Worm (Caenorhabditis elegans): Measurements from ENCODE around the gene Y39B6A.25.
A peak's percentile ranks its signal among the peaks of the same experiment; 100 is the strongest.

Y39B6A.25 gene

ce11 chrV:19051425-19051824 lies 25.2 kb downstream of the Y39B6A.25 start (continued):
- TF ChIP-seq snpc-1.2 (GFP tag; IDR thresholded peaks at IDR 0.05) (no peak), nhr-11 (tag; optimal IDR thresholded peaks at IDR 0.05) (no peak), egl-27 (tag; optimal IDR thresholded peaks at IDR 0.05) (no peak), zip-2 (tag; optimal IDR thresholded peaks at IDR 0.05) (no peak), ceh-62 (tag; optimal IDR thresholded peaks at IDR 0.05) (no peak), sdz-12 (GFP tag; optimal IDR thresholded peaks at IDR 0.05) (no peak), fkh-10 (GFP tag; optimal IDR thresholded peaks at IDR 0.05) (no peak), hlh-11 (tag; optimal IDR thresholded peaks at IDR 0.05) (peak; percentile 58), daf-19 (GFP tag; conservative IDR thresholded peaks at IDR 0.05) (no peak), T26A8.4 (GFP tag; IDR thresholded peaks at IDR 0.05) (no peak), tag-97 (GFP tag; IDR thresholded peaks at IDR 0.05) (no peak), rbr-2 (tag; optimal IDR thresholded peaks at IDR 0.05) (no peak), mdl-1 (tag; optimal IDR thresholded peaks at IDR 0.05) (no peak), zfp-3 (GFP tag; conservative IDR thresholded peaks at IDR 0.05) (no peak), F49E8.2 (tag; optimal IDR thresholded peaks at IDR 0.05; ENCODE audit: borderline replicate concordance) (no peak), vab-7 (GFP tag; IDR thresholded peaks at IDR 0.05) (no peak), madf-5 (GFP tag; IDR thresholded peaks at IDR 0.05) (no peak), lsy-2 (tag; optimal IDR thresholded peaks at IDR 0.05) (peak in 1 of 2 experiments; percentile 40)

ce11 chrV:19053281-19053680 lies 27.0 kb downstream of the Y39B6A.25 start:
- no peak for TF ChIP-seq egl-43 (GFP tag; IDR thresholded peaks at IDR 0.05)
- peak; percentile 27 for TF ChIP-seq pqm-1 (tag; optimal IDR thresholded peaks at IDR 0.05)
- no peak for TF ChIP-seq ceh-32 (tag; optimal IDR thresholded peaks at IDR 0.05; ENCODE audit: poor library complexity)
- TF ChIP-seq hif-1 (tag; optimal IDR thresholded peaks at IDR 0.05) = no peak
- TF ChIP-seq zip-2 (tag; optimal IDR thresholded peaks at IDR 0.05) = no peak
- peak; percentile 77 for TF ChIP-seq mdt-29 (GFP tag; IDR thresholded peaks at IDR 0.05)
- TF ChIP-seq lin-1 (GFP tag; IDR thresholded peaks at IDR 0.05) = 0 out of 2 replicates have a peak, but pooled peaks have one; percentile 22
- no peak for TF ChIP-seq madf-5 (GFP tag; IDR thresholded peaks at IDR 0.05)
- TF ChIP-seq fkh-10 (GFP tag; optimal IDR thresholded peaks at IDR 0.05) = no peak
- no peak for TF ChIP-seq attf-4 (tag; optimal IDR thresholded peaks at IDR 0.05)
- TF ChIP-seq hlh-30 (tag; optimal IDR thresholded peaks at IDR 0.05; ENCODE audit: insufficient read depth) = peak; percentile 55
- peak; percentile 72 for TF ChIP-seq php-3 (GFP tag; IDR thresholded peaks at IDR 0.05)
- no peak for TF ChIP-seq gei-8 (GFP tag; optimal IDR thresholded peaks at IDR 0.05)
- no peak for TF ChIP-seq nhr-111 (GFP tag; optimal IDR thresholded peaks at IDR 0.05)
- TF ChIP-seq mdl-1 (tag; optimal IDR thresholded peaks at IDR 0.05) = no peak
- no peak for TF ChIP-seq nhr-237 (tag; optimal IDR thresholded peaks at IDR 0.05)
- peak; percentile 80 for TF ChIP-seq nhr-77 (tag; optimal IDR thresholded peaks at IDR 0.05)
- TF ChIP-seq ctbp-1 (GFP tag; IDR thresholded peaks at IDR 0.05) = no peak
- TF ChIP-seq dmd-9 (GFP tag; IDR thresholded peaks at IDR 0.05) = no peak
- TF ChIP-seq dmd-8 (GFP tag; IDR thresholded peaks at IDR 0.05) = no peak
- no peak for TF ChIP-seq dpl-1 (GFP tag; optimal IDR thresholded peaks at IDR 0.05)
- no peak for TF ChIP-seq ceh-62 (tag; optimal IDR thresholded peaks at IDR 0.05)
- TF ChIP-seq spr-3 (GFP tag; optimal IDR thresholded peaks at IDR 0.05) = no peak
- no peak for TF ChIP-seq F49E8.2 (tag; optimal IDR thresholded peaks at IDR 0.05; ENCODE audit: borderline replicate concordance)
- no peak for TF ChIP-seq snpc-4 (tag; optimal IDR thresholded peaks at IDR 0.05)
- TF ChIP-seq egl-27 (tag; optimal IDR thresholded peaks at IDR 0.05) = no peak
- TF ChIP-seq daf-19 (GFP tag; conservative IDR thresholded peaks at IDR 0.05) = no peak
- no peak for TF ChIP-seq nhr-41 (GFP tag; IDR thresholded peaks at IDR 0.05)
- no peak for TF ChIP-seq daf-8 (GFP tag; IDR thresholded peaks at IDR 0.05)
- no peak for TF ChIP-seq nhr-42 (GFP tag; IDR thresholded peaks at IDR 0.05)
- peak; percentile 73 for TF ChIP-seq dmd-6 (GFP tag; IDR thresholded peaks at IDR 0.05)
- no peak for TF ChIP-seq unc-130 (GFP tag; optimal IDR thresholded peaks at IDR 0.05)
- peak; percentile 79 for TF ChIP-seq nhr-28 (tag; optimal IDR thresholded peaks at IDR 0.05)
- no peak for TF ChIP-seq Y105C5A.15 (GFP tag; IDR thresholded peaks at IDR 0.05)
- no peak for TF ChIP-seq arid-1 (GFP tag; conservative IDR thresholded peaks at IDR 0.05)
- TF ChIP-seq jun-1 (tag; optimal IDR thresholded peaks at IDR 0.05) = peak; percentile 1
- TF ChIP-seq ama-1 (optimal IDR thresholded peaks at IDR 0.05) = no peak
- TF ChIP-seq cey-2 (tag; optimal IDR thresholded peaks at IDR 0.05; ENCODE audit: borderline replicate concordance, insufficient read depth) = no peak
- 0 out of 2 replicates have a peak, but pooled peaks have one; percentile 39 for TF ChIP-seq tra-1 (GFP tag; IDR thresholded peaks at IDR 0.05)

Data from whole organism, L4 larva.